Worm (Caenorhabditis elegans) whole organism, early embryonic: ENCODE results near the gene zip-1.
A peak's percentile ranks its signal among the peaks of the same experiment; 100 is the strongest.

ENCODE experiments used
- B0310.2 ChIP-seq: sonication (generic microtip); optimal IDR thresholded peaks from 2 replicates; lab custom pipeline; 2016; ENCODE audit warnings: mild to moderate bottlenecking, missing genetic modification characterization, missing compliant biosample characterization
- F13C5.2 ChIP-seq: sonication (generic microtip); optimal IDR thresholded peaks from 2 replicates; lab custom pipeline; 2017; ENCODE audit warnings: mild to moderate bottlenecking, missing genetic modification characterization, inconsistent platforms, missing compliant biosample characterization
- aly-1 ChIP-seq: sonication (generic microtip); optimal IDR thresholded peaks from 2 replicates; lab custom pipeline; 2016; ENCODE audit warnings: missing genetic modification characterization, missing compliant biosample characterization
- ama-1 ChIP-seq: fragments of 150-350 bp; optimal IDR thresholded peaks from 2 replicates; lab custom pipeline; 2014
- ceh-13 ChIP-seq: fragments of 200-800 bp; sonication (Bioruptor generic); optimal IDR thresholded peaks from 2 replicates; lab custom pipeline; 2018; ENCODE audit warnings: mild to moderate bottlenecking, missing genetic modification characterization, missing compliant biosample characterization
- ceh-36 ChIP-seq: sonication (generic microtip); optimal IDR thresholded peaks from 2 replicates; lab custom pipeline; 2016; ENCODE audit warnings: missing genetic modification characterization, inconsistent platforms, missing compliant biosample characterization
- ets-7 ChIP-seq: sonication (generic microtip); optimal IDR thresholded peaks from 2 replicates; lab custom pipeline; 2016; ENCODE audit warnings: missing genotype, missing genetic modification characterization, missing compliant biosample characterization
- flt-1 ChIP-seq: fragments of 200-800 bp; sonication (Bioruptor generic); IDR thresholded peaks from 2 replicates; pipeline ENCODE4 v1.3.6; 2022; ENCODE audit warnings: missing genetic modification characterization, missing compliant biosample characterization
- hmbx-1 ChIP-seq: sonication (generic microtip); optimal IDR thresholded peaks from 2 replicates; lab custom pipeline; 2016; ENCODE audit warnings: mild to moderate bottlenecking, missing genetic modification characterization, missing compliant biosample characterization
- hmg-4 ChIP-seq: fragments of 200-800 bp; sonication (Bioruptor generic); optimal IDR thresholded peaks from 2 replicates; lab custom pipeline; 2018; ENCODE audit warnings: mild to moderate bottlenecking, missing genetic modification characterization, missing compliant biosample characterization
- hnd-1 ChIP-seq: sonication (generic microtip); optimal IDR thresholded peaks from 2 replicates; lab custom pipeline; 2016; ENCODE audit warnings: missing genetic modification characterization, missing compliant biosample characterization
- pes-1 ChIP-seq: fragments of 200-800 bp; sonication (Bioruptor generic); IDR thresholded peaks from 2 replicates; pipeline ENCODE4 v1.3.6; 2022; ENCODE audit warnings: missing genetic modification reagents, missing genetic modification characterization, missing compliant biosample characterization
- scrt-1 ChIP-seq: fragments of 200-800 bp; sonication (Bioruptor generic); IDR thresholded peaks from 2 replicates; pipeline ENCODE4 v1.3.6; 2022; ENCODE audit warnings: missing genetic modification characterization, missing compliant biosample characterization
- sea-1 ChIP-seq: fragments of 200-800 bp; sonication (Bioruptor generic); conservative IDR thresholded peaks from 2 replicates; pipeline ENCODE4 v1.3.6; 2022; ENCODE audit warnings: missing genetic modification characterization, missing compliant biosample characterization
- tbx-11 ChIP-seq: fragments of 200-800 bp; sonication (Bioruptor generic); IDR thresholded peaks from 2 replicates; pipeline ENCODE4 v1.3.6; 2022; ENCODE audit warnings: missing genetic modification characterization, missing compliant biosample characterization
- tbx-37 ChIP-seq: fragments of 200-800 bp; sonication (Bioruptor generic); conservative IDR thresholded peaks from 2 replicates; pipeline ENCODE4 v1.3.6; 2022; ENCODE audit warnings: missing genetic modification reagents, missing genetic modification characterization, missing compliant biosample characterization
- tra-4 ChIP-seq: sonication (generic microtip); optimal IDR thresholded peaks from 2 replicates; lab custom pipeline; 2017; ENCODE audit warnings: missing genetic modification characterization, missing compliant biosample characterization

Gene zip-1

DNA sequence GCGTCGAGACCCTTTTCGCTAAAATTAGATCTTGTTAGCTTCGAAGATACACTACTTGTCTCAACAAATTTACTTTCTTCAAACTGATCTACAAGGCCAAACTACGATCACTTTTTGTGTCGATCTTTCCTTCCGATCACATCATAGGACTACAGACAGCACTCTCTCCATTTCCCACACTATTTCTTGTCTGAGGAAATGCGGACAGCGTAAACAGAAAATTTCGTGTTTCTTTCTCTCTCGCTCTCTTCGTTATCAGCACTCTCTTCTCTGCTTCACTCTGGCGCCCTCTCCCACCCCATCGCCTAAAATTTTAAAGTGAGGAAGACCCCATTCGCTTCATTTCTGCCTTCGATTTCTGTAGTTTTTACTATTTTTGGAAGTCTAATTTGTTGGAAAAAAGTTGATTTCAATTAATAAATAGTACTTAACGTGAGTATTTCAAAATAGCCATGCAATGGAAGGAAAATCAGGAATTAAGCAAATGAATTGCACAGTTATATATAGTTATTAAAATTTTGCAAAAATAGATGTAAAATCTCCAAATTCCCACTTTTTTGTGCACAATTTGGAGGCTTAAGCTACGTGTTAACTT is 2.0 kb downstream of the zip-1 start:
- no peak for TF ChIP-seq hmbx-1 (tag; lab: Kevin White, UChicago)
- no peak for TF ChIP-seq aly-1 (tag; lab: Kevin White, UChicago)
- TF ChIP-seq F13C5.2 (tag; lab: Kevin White, UChicago), result no peak
- no peak for TF ChIP-seq flt-1 (GFP tag; lab: Robert Waterston, UW)
- TF ChIP-seq ceh-36 (tag; lab: Kevin White, UChicago), result no peak
- TF ChIP-seq ets-7 (tag; lab: Kevin White, UChicago), result no peak
- no peak for TF ChIP-seq hmg-4 (GFP tag; lab: Kevin White, UChicago)
- no peak for TF ChIP-seq ama-1 (lab: Kevin White, UChicago)
- TF ChIP-seq sea-1, result no peak
- TF ChIP-seq pes-1, result no peak
- TF ChIP-seq hnd-1 (tag; lab: Kevin White, UChicago), result no peak
- no peak for TF ChIP-seq tbx-11
- TF ChIP-seq scrt-1, result no peak
- no peak for TF ChIP-seq tbx-37 (GFP tag; lab: Robert Waterston, UW)
- TF ChIP-seq B0310.2, result no peak
- TF ChIP-seq tra-4 (tag; lab: Kevin White, UChicago), result no peak
- no peak for TF ChIP-seq ceh-13 (GFP tag; lab: Kevin White, UChicago)

DNA sequence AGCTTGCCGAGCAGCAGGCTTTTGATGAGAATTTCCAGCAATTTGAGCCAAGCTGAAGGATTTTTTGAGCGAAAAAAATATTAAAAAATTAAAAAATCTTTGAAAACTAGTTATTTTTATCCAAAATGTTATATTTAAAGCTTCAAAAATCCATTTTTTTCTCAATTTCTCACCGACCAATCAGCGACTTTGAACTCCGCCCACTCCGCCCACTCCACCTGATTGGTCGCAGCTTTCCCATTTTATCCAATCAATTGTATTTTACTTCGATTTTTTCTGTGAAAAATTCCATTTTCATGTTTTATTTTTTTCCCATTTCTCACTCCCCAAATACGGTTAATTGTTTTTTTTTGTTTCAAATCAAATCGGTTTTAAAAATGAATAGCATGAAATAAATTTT is 11.4 kb downstream of the zip-1 start:
- TF ChIP-seq F13C5.2 (tag; lab: Kevin White, UChicago) (no peak), B0310.2 (no peak), ets-7 (tag; lab: Kevin White, UChicago) (no peak), ceh-36 (tag; lab: Kevin White, UChicago) (no peak), sea-1 (no peak), tra-4 (tag; lab: Kevin White, UChicago) (no peak), aly-1 (tag; lab: Kevin White, UChicago) (no peak), hmg-4 (GFP tag; lab: Kevin White, UChicago) (no peak), pes-1 (no peak), flt-1 (GFP tag; lab: Robert Waterston, UW) (no peak), tbx-11 (no peak), hnd-1 (tag; lab: Kevin White, UChicago) (no peak), hmbx-1 (tag; lab: Kevin White, UChicago) (no peak), ama-1 (lab: Kevin White, UChicago) (no peak), tbx-37 (GFP tag; lab: Robert Waterston, UW) (no peak), ceh-13 (GFP tag; lab: Kevin White, UChicago) (no peak), scrt-1 (no peak)

DNA sequence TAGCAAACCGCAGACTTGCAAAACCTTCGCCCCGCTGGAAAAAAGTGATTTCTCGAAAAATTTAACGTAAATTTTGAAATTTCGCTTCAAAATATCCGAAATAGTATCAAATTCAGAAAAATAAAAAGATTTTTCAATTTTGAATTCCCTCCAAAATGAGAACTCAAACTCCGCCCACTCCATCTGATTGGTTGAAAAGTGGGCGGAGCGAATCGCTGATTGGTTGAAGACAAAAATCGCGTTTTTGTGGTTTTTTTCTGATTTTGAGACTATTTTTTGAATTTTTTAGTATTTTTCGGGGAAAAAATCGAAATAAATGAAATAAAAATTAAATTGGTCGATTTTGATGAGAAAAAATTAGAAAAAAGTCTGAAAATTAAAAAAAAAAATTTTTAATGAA is 15.5 kb downstream of the zip-1 start:
- TF ChIP-seq ceh-13 (GFP tag; lab: Kevin White, UChicago) (no peak), hmg-4 (GFP tag; lab: Kevin White, UChicago) (no peak), sea-1 (no peak), scrt-1 (no peak), tra-4 (tag; lab: Kevin White, UChicago) (no peak), flt-1 (GFP tag; lab: Robert Waterston, UW) (no peak), ama-1 (lab: Kevin White, UChicago) (no peak), ets-7 (tag; lab: Kevin White, UChicago) (no peak), ceh-36 (tag; lab: Kevin White, UChicago) (no peak), pes-1 (no peak), aly-1 (tag; lab: Kevin White, UChicago) (no peak), tbx-11 (no peak), B0310.2 (no peak), hnd-1 (tag; lab: Kevin White, UChicago) (no peak), tbx-37 (GFP tag; lab: Robert Waterston, UW) (no peak)

DNA sequence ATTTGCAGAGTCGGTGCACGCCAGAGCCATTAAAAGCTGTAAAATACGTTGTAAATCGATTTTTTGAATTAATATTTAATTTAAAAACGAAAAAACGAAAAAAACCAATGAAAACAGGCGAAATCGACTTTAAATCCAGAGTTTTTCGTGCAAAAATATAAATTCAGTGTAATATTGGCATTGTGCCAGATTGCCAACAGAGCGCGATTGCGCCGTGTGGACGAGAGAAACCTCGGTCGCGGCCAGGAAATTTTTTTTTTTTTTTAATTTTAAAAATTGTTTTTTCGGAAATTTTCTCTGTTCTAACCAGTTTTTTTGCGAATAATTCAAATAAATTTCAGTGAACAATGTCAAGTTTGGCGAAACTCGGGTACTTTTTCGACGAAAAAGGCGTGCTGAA is 17.8 kb downstream of the zip-1 start, which contains the start of the genes pph-4.1 and Y75B8A.31:
TSS of gene pph-4.1 (minus strand) at position 36 of the 400 bp plus-strand sequence.
TSS of gene Y75B8A.31 (plus strand) at position 342 of the 400 bp plus-strand sequence.
- TF ChIP-seq ceh-36 (tag; lab: Kevin White, UChicago), result no peak
- peak; percentile 87 for TF ChIP-seq tbx-37 (GFP tag; lab: Robert Waterston, UW)
- peak; percentile 52; the same call in 1 of the 2 replicates for TF ChIP-seq tbx-11
- peak; percentile 74 for TF ChIP-seq pes-1
- peak; percentile 10 for TF ChIP-seq F13C5.2 (tag; lab: Kevin White, UChicago)
- TF ChIP-seq ama-1 (lab: Kevin White, UChicago), result no peak
- TF ChIP-seq flt-1 (GFP tag; lab: Robert Waterston, UW), result peak; percentile 48; the same call in 1 of the 2 replicates
- no peak for TF ChIP-seq hmbx-1 (tag; lab: Kevin White, UChicago)
- 0 out of 2 replicates have a peak, but pooled peaks have one; percentile 13 for TF ChIP-seq scrt-1
- 0 out of 2 replicates have a peak, but pooled peaks have one; percentile 26 for TF ChIP-seq sea-1
- TF ChIP-seq ceh-13 (GFP tag; lab: Kevin White, UChicago), result peak; percentile 0
- no peak for TF ChIP-seq hnd-1 (tag; lab: Kevin White, UChicago)

DNA sequence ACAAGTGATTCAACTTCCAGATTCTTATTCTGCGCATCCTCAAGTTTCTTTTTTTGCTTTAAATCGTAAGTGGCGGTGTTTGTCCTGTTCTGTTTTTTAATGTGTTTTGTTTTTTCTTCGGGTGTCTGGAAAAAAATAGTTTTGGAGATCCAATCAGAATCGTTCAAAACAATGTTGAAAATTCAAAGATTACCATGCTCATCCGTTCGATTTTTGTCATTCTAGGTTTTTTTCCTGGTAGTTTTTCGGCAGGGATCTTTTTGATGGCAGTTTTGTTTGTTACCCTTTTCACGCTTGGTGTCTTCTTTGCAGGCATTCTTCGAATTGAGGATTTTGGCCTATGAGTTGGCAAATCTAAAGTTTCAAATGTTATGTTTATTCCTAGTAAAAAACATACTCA is 23.0 kb downstream of the zip-1 start:
- TF ChIP-seq tra-4 (tag; lab: Kevin White, UChicago) (no peak), hnd-1 (tag; lab: Kevin White, UChicago) (no peak), hmbx-1 (tag; lab: Kevin White, UChicago) (no peak), ceh-36 (tag; lab: Kevin White, UChicago) (no peak), aly-1 (tag; lab: Kevin White, UChicago) (no peak), flt-1 (GFP tag; lab: Robert Waterston, UW) (no peak), B0310.2 (no peak), tbx-37 (GFP tag; lab: Robert Waterston, UW) (no peak), F13C5.2 (tag; lab: Kevin White, UChicago) (no peak), hmg-4 (GFP tag; lab: Kevin White, UChicago) (no peak), ceh-13 (GFP tag; lab: Kevin White, UChicago) (no peak), tbx-11 (no peak), scrt-1 (no peak), ets-7 (tag; lab: Kevin White, UChicago) (no peak), sea-1 (no peak), ama-1 (lab: Kevin White, UChicago) (no peak), pes-1 (no peak)

DNA sequence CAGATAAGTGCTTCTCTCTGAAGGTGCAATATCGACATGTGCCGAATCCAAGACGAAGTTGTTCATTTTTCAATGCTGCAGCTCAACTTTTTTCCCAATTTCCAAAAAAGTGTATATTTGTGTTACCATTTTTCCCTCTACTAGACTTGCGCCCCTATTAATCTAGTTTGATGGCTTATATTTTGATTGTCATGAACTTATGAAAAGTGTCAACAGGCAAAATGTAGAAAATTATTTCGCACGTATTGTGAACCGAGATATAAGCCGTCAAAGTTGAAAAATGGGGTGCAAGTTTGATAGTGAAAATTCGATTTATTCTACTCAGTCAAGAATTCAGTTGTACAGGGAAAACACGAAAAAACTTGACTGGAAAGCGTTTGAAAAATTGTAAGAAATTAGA is 24.9 kb downstream of the zip-1 start, which contains the start of gene Y75B8A.32:
TSS of gene Y75B8A.32 (minus strand) at position 101 of the 400 bp plus-strand sequence.
- no peak for TF ChIP-seq ceh-13 (GFP tag; lab: Kevin White, UChicago)
- TF ChIP-seq hnd-1 (tag; lab: Kevin White, UChicago), result no peak
- no peak for TF ChIP-seq flt-1 (GFP tag; lab: Robert Waterston, UW)
- TF ChIP-seq tra-4 (tag; lab: Kevin White, UChicago), result no peak
- TF ChIP-seq ama-1 (lab: Kevin White, UChicago), result no peak
- TF ChIP-seq pes-1, result no peak
- TF ChIP-seq B0310.2, result no peak
- no peak for TF ChIP-seq F13C5.2 (tag; lab: Kevin White, UChicago)
- TF ChIP-seq hmbx-1 (tag; lab: Kevin White, UChicago), result no peak
- TF ChIP-seq ceh-36 (tag; lab: Kevin White, UChicago), result no peak
- TF ChIP-seq tbx-11, result no peak
- no peak for TF ChIP-seq hmg-4 (GFP tag; lab: Kevin White, UChicago)
- no peak for TF ChIP-seq tbx-37 (GFP tag; lab: Robert Waterston, UW)
- TF ChIP-seq scrt-1, result no peak
- no peak for TF ChIP-seq aly-1 (tag; lab: Kevin White, UChicago)
- TF ChIP-seq ets-7 (tag; lab: Kevin White, UChicago), result no peak
